Fruit fly (Drosophila melanogaster): ENCODE measurements around the gene Ugt37A1.

- no peak for TF ChIP-seq insv (optimal IDR thresholded peaks at IDR 0.05)
- TF ChIP-seq ttk (optimal IDR thresholded peaks at IDR 0.05), result no peak
- TF ChIP-seq Sin3A (optimal IDR thresholded peaks at IDR 0.05), result no peak
- TF ChIP-seq h (optimal IDR thresholded peaks at IDR 0.05), result no peak
- no peak for TF ChIP-seq Myc (optimal IDR thresholded peaks at IDR 0.05)
- no peak for TF ChIP-seq psq (optimal IDR thresholded peaks at IDR 0.05)
Measured at dm6 chr2L:20371451-20371850, 2.5 kb downstream of the Ugt37A1 start.

Measured in Kc167 (cell line).